Worm (Caenorhabditis elegans): ENCODE results near the gene F46B6.5.

The F46B6.5 gene

DNA sequence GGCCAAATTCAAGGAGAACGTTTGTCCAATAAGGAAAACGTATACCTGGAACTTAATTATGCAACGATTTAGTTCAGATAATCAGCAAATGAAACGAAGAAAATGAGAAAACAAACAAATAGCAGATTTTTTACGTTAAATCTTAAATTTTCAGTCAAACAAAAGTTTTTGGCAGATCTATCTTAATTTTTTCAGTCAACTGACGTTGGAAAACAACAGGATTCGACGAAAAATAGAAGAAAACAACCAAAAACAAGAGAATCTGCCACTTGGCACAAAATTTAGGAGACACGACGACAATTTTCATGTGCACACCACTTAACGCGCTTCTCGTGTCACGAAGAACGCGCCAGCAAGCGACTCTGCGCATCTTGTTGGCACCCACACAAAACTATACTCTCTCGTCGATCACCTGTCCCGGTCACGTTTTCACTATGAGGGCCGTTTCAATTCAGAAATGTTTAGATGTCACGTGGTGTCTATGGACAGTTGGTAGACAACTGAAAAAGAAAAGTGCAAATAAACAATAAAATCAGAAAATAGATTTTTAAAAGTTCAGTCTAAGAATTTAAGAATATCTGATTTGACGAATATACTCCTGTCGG lies 6.9 kb upstream of the F46B6.5 start, which contains the start of gene ztf-7:
Gene ztf-7, minus strand, starts transcription at position 51 of the 605 bp plus-strand sequence.
- no peak for TF ChIP-seq pes-1 (GFP tag; IDR thresholded peaks at IDR 0.05)
- TF ChIP-seq F13C5.2 (tag; optimal IDR thresholded peaks at IDR 0.05) = peak; percentile 46

DNA sequence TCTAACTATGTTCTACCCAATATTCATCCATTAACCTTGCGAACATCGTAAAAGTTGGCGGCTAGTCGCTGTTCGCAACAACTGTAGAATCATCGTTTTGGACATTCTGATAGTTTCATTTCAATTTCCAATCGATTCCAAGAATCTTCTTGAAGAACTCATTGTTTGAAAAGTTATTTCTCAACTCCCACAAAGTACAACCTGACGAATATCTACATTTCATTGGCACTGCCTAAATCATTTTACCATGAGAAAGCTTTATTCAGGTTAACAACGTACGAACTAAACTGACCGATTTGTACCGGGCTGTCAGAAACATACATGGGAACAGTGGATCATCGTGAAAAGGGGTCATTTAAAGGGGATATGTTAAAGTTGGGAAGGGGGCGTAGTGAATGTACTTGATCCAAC lies 3.9 kb upstream of the F46B6.5 start, which contains the start of gene F46B6.6:
Gene F46B6.6, minus strand, starts transcription at position 148 of the 411 bp plus-strand sequence.
- TF ChIP-seq hmbx-1 (tag; optimal IDR thresholded peaks at IDR 0.05) (no peak), ama-1 (optimal IDR thresholded peaks at IDR 0.05) (peak; percentile 44)

DNA sequence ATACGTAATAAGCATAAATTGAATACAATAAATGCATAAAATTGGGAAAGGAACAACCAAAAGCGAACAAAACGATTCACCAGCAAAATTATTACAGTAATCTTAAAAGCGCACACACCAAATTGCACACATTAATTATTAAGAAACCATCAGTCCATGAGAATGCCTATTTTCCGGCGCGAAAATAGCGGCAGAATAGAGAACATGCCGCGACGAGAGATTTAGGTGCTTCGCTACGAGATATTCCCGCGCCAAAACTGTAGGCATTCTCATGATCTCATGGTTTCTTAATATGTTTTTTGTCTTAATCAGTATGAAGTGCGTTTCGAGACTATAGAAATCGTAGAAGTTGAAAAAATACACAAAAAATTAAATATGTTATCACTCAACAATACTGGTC lies 1.3 kb upstream of the F46B6.5 start:
- TF ChIP-seq tbx-11 (GFP tag; IDR thresholded peaks at IDR 0.05) = no peak
- TF ChIP-seq pes-1 (GFP tag; IDR thresholded peaks at IDR 0.05) = no peak

DNA sequence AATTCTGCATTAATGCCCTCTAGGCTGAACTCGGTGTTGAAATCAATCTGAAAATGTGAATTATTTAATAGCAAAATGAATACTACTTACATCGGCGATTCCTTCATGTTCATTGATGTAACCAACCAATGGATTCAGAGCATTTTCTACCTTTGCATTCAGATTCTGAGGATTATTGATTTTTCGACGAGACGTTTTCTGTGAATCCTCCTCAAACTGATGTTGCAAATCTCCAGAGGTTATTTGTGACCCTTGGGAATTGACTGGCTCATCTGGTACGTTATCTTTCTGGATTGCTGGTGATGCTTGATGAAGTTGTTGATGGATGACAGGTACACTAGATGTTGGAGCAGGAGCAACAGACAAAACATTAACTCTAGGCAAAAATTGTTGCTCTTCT lies 824 bp downstream of the F46B6.5 start:
- TF ChIP-seq aly-1 (tag; optimal IDR thresholded peaks at IDR 0.05) = no peak

DNA sequence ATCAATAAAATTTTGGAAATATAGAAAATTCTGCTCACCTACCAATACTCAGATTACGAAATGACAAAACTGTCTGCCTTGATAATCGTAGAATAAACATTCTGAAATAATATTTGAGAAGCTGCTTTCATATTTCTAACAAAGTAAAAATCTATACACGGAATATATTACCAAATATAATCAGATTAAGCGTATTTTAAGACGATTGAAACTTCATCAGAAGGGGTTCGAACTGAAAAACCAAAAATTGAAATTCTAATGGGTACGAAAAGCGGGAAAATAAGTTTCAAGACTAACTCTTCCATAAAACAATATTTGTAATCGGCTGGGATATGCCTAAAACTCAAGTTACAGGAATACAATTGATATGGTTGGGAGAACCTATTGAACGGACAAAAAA lies 3.5 kb downstream of the F46B6.5 start, which contains the start of gene F46B6.4:
Gene F46B6.4, minus strand, starts transcription at position 101 of the 400 bp plus-strand sequence.
- TF ChIP-seq B0310.2 (tag; optimal IDR thresholded peaks at IDR 0.05) (no peak), tbx-37 (GFP tag; conservative IDR thresholded peaks at IDR 0.05) (no peak), tbx-11 (GFP tag; IDR thresholded peaks at IDR 0.05) (no peak), sea-1 (GFP tag; conservative IDR thresholded peaks at IDR 0.05) (no peak), tra-4 (tag; optimal IDR thresholded peaks at IDR 0.05) (no peak), hmg-4 (GFP tag; optimal IDR thresholded peaks at IDR 0.05) (no peak), aly-1 (tag; optimal IDR thresholded peaks at IDR 0.05) (no peak), flt-1 (GFP tag; IDR thresholded peaks at IDR 0.05) (no peak), ets-7 (tag; optimal IDR thresholded peaks at IDR 0.05) (no peak), ama-1 (optimal IDR thresholded peaks at IDR 0.05) (no peak), ceh-36 (tag; optimal IDR thresholded peaks at IDR 0.05) (no peak), pes-1 (GFP tag; IDR thresholded peaks at IDR 0.05) (no peak), hnd-1 (tag; optimal IDR thresholded peaks at IDR 0.05) (no peak), F13C5.2 (tag; optimal IDR thresholded peaks at IDR 0.05) (no peak), ceh-13 (GFP tag; optimal IDR thresholded peaks at IDR 0.05) (no peak), scrt-1 (GFP tag; IDR thresholded peaks at IDR 0.05) (no peak), hmbx-1 (tag; optimal IDR thresholded peaks at IDR 0.05) (no peak)

ce11 chrV:9777645-9778044 lies 5.2 kb downstream of the F46B6.5 start, which contains the start of gene smg-4:
Gene smg-4, minus strand, starts transcription at chrV:9777745.
- TF ChIP-seq flt-1 (GFP tag; IDR thresholded peaks at IDR 0.05) (no peak), B0310.2 (tag; optimal IDR thresholded peaks at IDR 0.05) (no peak), pes-1 (GFP tag; IDR thresholded peaks at IDR 0.05) (no peak), ceh-13 (GFP tag; optimal IDR thresholded peaks at IDR 0.05) (no peak), hmg-4 (GFP tag; optimal IDR thresholded peaks at IDR 0.05) (no peak), tra-4 (tag; optimal IDR thresholded peaks at IDR 0.05) (no peak), sea-1 (GFP tag; conservative IDR thresholded peaks at IDR 0.05) (no peak), scrt-1 (GFP tag; IDR thresholded peaks at IDR 0.05) (no peak), aly-1 (tag; optimal IDR thresholded peaks at IDR 0.05) (no peak), tbx-11 (GFP tag; IDR thresholded peaks at IDR 0.05) (no peak), hmbx-1 (tag; optimal IDR thresholded peaks at IDR 0.05) (no peak), hnd-1 (tag; optimal IDR thresholded peaks at IDR 0.05) (no peak), ceh-36 (tag; optimal IDR thresholded peaks at IDR 0.05) (no peak), ama-1 (optimal IDR thresholded peaks at IDR 0.05) (no peak)

DNA sequence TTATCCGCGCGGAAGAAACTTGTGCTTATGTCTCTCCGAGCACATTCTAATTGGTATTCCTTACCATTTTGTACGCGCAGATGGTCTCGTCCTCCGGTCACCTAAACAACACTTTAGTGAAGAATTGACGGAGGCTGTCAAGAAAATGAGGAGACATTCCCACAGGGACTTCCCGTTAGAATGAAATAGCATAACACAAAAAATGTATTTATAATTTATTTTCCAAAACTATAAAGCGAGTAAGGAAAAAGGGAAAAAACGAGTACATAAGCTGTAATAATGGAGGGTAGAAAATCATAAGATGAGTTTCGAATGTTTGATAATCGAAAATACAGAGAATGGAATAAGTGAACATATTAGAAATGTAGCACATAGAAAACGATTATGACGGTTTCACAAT lies 7.1 kb downstream of the F46B6.5 start, which contains the start of gene F46B6.12:
Gene F46B6.12, minus strand, starts transcription at position 101 of the 400 bp plus-strand sequence.
- TF ChIP-seq pes-1 (GFP tag; IDR thresholded peaks at IDR 0.05) = no peak
- TF ChIP-seq flt-1 (GFP tag; IDR thresholded peaks at IDR 0.05) = no peak
- TF ChIP-seq ceh-13 (GFP tag; optimal IDR thresholded peaks at IDR 0.05) = no peak
- TF ChIP-seq ama-1 (optimal IDR thresholded peaks at IDR 0.05) = no peak
- TF ChIP-seq hmg-4 (GFP tag; optimal IDR thresholded peaks at IDR 0.05) = no peak
- no peak for TF ChIP-seq tbx-11 (GFP tag; IDR thresholded peaks at IDR 0.05)
- TF ChIP-seq tra-4 (tag; optimal IDR thresholded peaks at IDR 0.05) = no peak
- no peak for TF ChIP-seq scrt-1 (GFP tag; IDR thresholded peaks at IDR 0.05)
- TF ChIP-seq hnd-1 (tag; optimal IDR thresholded peaks at IDR 0.05) = no peak

DNA sequence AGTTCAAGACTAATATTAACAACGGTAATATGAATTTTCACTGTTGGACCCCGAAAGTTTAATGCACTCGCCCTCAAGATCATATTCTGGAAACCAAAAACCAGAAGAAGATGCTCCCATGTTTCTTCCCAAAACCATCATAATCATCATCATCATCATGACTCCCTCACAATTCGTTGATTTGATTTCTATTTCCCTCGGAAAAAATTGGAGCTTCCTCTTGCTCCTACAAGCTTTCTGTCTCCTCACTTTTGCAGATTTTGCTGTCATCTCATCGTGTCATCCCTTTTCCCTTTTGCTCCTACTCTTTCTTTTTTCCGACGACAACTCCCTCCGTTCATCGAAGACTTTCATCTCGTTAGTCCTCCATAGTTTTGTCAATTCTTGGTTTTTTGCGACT lies 10.9 kb downstream of the F46B6.5 start, which contains the start of gene F46B6.2:
Gene F46B6.2, plus strand, starts transcription at position 316 of the 400 bp plus-strand sequence.
- TF ChIP-seq flt-1 (GFP tag; IDR thresholded peaks at IDR 0.05) (no peak), aly-1 (tag; optimal IDR thresholded peaks at IDR 0.05) (no peak), scrt-1 (GFP tag; IDR thresholded peaks at IDR 0.05) (no peak), hnd-1 (tag; optimal IDR thresholded peaks at IDR 0.05) (no peak), tbx-11 (GFP tag; IDR thresholded peaks at IDR 0.05) (no peak), ceh-13 (GFP tag; optimal IDR thresholded peaks at IDR 0.05) (no peak), ama-1 (optimal IDR thresholded peaks at IDR 0.05) (no peak), B0310.2 (tag; optimal IDR thresholded peaks at IDR 0.05) (no peak), hmg-4 (GFP tag; optimal IDR thresholded peaks at IDR 0.05) (no peak), tra-4 (tag; optimal IDR thresholded peaks at IDR 0.05) (no peak), pes-1 (GFP tag; IDR thresholded peaks at IDR 0.05) (no peak)

ce11 chrV:9771311-9771710 lies 11.6 kb downstream of the F46B6.5 start:
- no peak for TF ChIP-seq ama-1 (optimal IDR thresholded peaks at IDR 0.05)
- TF ChIP-seq aly-1 (tag; optimal IDR thresholded peaks at IDR 0.05) = no peak
- no peak for TF ChIP-seq F13C5.2 (tag; optimal IDR thresholded peaks at IDR 0.05)
- TF ChIP-seq B0310.2 (tag; optimal IDR thresholded peaks at IDR 0.05) = no peak
- TF ChIP-seq ceh-13 (GFP tag; optimal IDR thresholded peaks at IDR 0.05) = no peak
- no peak for TF ChIP-seq ets-7 (tag; optimal IDR thresholded peaks at IDR 0.05)
- no peak for TF ChIP-seq hmbx-1 (tag; optimal IDR thresholded peaks at IDR 0.05)
- TF ChIP-seq hnd-1 (tag; optimal IDR thresholded peaks at IDR 0.05) = no peak
- TF ChIP-seq flt-1 (GFP tag; IDR thresholded peaks at IDR 0.05) = no peak
- no peak for TF ChIP-seq tbx-37 (GFP tag; conservative IDR thresholded peaks at IDR 0.05)
- TF ChIP-seq pes-1 (GFP tag; IDR thresholded peaks at IDR 0.05) = no peak
- no peak for TF ChIP-seq tra-4 (tag; optimal IDR thresholded peaks at IDR 0.05)
- TF ChIP-seq ceh-36 (tag; optimal IDR thresholded peaks at IDR 0.05) = no peak
- TF ChIP-seq hmg-4 (GFP tag; optimal IDR thresholded peaks at IDR 0.05) = no peak
- no peak for TF ChIP-seq tbx-11 (GFP tag; IDR thresholded peaks at IDR 0.05)
- TF ChIP-seq sea-1 (GFP tag; conservative IDR thresholded peaks at IDR 0.05) = no peak
